Worm (Caenorhabditis elegans): Measurements from ENCODE around the gene marg-1.

- TF ChIP-seq cog-1 (tag; optimal IDR thresholded peaks at IDR 0.05): no peak
- no peak for TF ChIP-seq T22C8.4 (GFP tag; IDR thresholded peaks at IDR 0.05)
- no peak for TF ChIP-seq ztf-29 (GFP tag; IDR thresholded peaks at IDR 0.05)
- no peak for TF ChIP-seq flt-1 (GFP tag; IDR thresholded peaks at IDR 0.05)
These were observed 13.2 kb upstream of the marg-1 start for ce11 chrX:3794161-3794560.
